Comparison of ENCODE assay signal across 2 worm cellular contexts in the genomic region with DNA sequence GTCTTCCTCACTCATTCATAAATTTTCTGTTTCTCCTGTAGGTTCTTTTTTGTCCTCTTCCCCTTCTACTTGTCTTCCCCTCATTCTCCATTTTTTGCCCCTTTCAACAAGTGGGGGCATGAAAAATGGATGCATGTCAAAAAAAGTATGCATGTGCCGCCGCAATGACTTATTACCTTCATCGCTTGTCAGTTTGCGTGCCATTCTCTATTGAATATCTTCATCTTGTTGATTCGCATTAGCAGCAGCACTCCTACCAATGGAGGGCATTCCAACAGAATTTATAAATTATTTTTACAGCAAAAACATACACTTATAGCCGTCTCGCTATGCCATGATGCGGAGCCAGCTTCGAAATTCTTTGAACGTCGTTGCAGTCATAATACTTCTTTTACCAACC.
TF ChIP-seq lines count a peak whose summit lies in the region.

Gene F40A3.1, plus strand, starts transcription at position 301 of the 400 bp plus-strand sequence.

TF ChIP-seq in whole organism, L3 larva, 47 proteins besides CTCF, POLR2A, EP300 and RAD21:
- TF ChIP-seq ama-1 (optimal IDR thresholded peaks at IDR 0.05; lab: Kevin White, UChicago) (no peak), egl-5 (tag; optimal IDR thresholded peaks at IDR 0.05; lab: Kevin White, UChicago) (no peak), nhr-237 (tag; optimal IDR thresholded peaks at IDR 0.05; lab: Kevin White, UChicago) (no peak), lin-39 (tag; optimal IDR thresholded peaks at IDR 0.05; lab: Kevin White, UChicago) (peak; percentile 52), nhr-67 (tag; optimal IDR thresholded peaks at IDR 0.05; lab: Kevin White, UChicago) (no peak)

TF ChIP-seq in whole organism, L4 larva, 104 proteins besides CTCF, POLR2A, EP300 and RAD21:
- no peak for TF ChIP-seq dpl-1 (GFP tag; optimal IDR thresholded peaks at IDR 0.05; lab: Kevin White, UChicago)
- no peak for TF ChIP-seq hlh-30 (tag; optimal IDR thresholded peaks at IDR 0.05; lab: Kevin White, UChicago; ENCODE audit: insufficient read depth)
- no peak for TF ChIP-seq dmd-9 (GFP tag; IDR thresholded peaks at IDR 0.05; lab: Robert Waterston, UW)
- TF ChIP-seq nhr-6 (tag; optimal IDR thresholded peaks at IDR 0.05; lab: Kevin White, UChicago): no peak
- TF ChIP-seq pha-4 (GFP tag; IDR thresholded peaks at IDR 0.05; lab: Robert Waterston, UW): no peak
- no peak for TF ChIP-seq pha-4 (tag; optimal IDR thresholded peaks at IDR 0.05; lab: Kevin White, UChicago)
- no peak for TF ChIP-seq gei-8 (GFP tag; optimal IDR thresholded peaks at IDR 0.05; lab: Kevin White, UChicago)
- TF ChIP-seq nhr-28 (tag; optimal IDR thresholded peaks at IDR 0.05; lab: Kevin White, UChicago): no peak
- peak; percentile 29 for TF ChIP-seq aha-1 (tag; lab: Kevin White, UChicago)
- TF ChIP-seq lin-38 (GFP tag; IDR thresholded peaks at IDR 0.05; lab: Robert Waterston, UW): no peak
- peak in 1 of 2 experiments; percentile 32 for TF ChIP-seq unc-62 (GFP tag; optimal IDR thresholded peaks at IDR 0.05 in 1 of 2; lab: Kevin White, UChicago)
- TF ChIP-seq unc-62 (tag; optimal IDR thresholded peaks at IDR 0.05; lab: Kevin White, UChicago): no peak
- TF ChIP-seq fos-1 (tag; optimal IDR thresholded peaks at IDR 0.05; lab: Kevin White, UChicago): no peak
TF ChIP-seq in whole organism, L4 larva: peak in this region for 2.

Comparison
In these comparisons a context has a peak if more than half of its experiments do, and no peak if none do; other contexts are left out.
1. Of the 28 proteins assayed by ChIP-seq in both whole organism, L4 larva and whole organism, L3 larva: peak only in whole organism, L4 larva: none; only in whole organism, L3 larva: lin-39; in both: none; in neither: 26; mixed calls (peak in some experiments, not most) for 1.